Fruit fly (Drosophila melanogaster) Kc167 (cell line): ENCODE results near the gene Hsp70Ab.

Source experiments
- Sin3A ChIP-seq: fragments of >200 bp; optimal IDR thresholded peaks from 2 replicates; lab custom pipeline; 2018; ENCODE audit warnings: missing external identifiers
- psq ChIP-seq: fragments of >200 bp; optimal IDR thresholded peaks from 2 replicates; lab custom pipeline; 2017; ENCODE audit warnings: missing external identifiers
- ttk ChIP-seq: sonication (Bioruptor generic); optimal IDR thresholded peaks from 2 replicates; lab custom pipeline; 2017; ENCODE audit warnings: missing external identifiers

dm6 chr3R:11947079-11947869 lies 11.1 kb upstream of the Hsp70Ab start:
- TF ChIP-seq psq (no peak), Sin3A (no peak), ttk (no peak)
